Worm (Caenorhabditis elegans): ENCODE data around the gene rbm-34.

DNA sequence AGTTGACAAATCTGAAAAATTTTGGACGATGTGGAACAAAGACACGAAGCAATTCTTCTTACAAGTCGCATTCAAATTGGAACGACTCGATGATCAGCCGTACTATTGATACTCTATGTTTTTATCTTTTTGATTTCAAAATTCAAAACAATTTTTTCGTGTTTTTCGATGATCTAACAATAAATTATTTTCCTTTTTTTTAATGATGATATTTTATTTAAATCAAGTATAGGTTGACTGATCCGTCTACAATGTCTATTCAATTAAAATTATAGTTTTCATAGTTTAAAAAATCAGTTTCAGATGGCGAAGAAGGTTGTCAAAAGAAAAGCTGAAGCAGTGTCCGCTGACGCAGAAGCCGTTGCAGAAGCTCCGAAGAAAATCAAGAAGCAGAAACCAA, at the start of gene rbm-34:
- TF ChIP-seq ztf-4 (tag; optimal IDR thresholded peaks at IDR 0.05) (no peak), gmeb-1 (tag; optimal IDR thresholded peaks at IDR 0.05) (no peak), nhr-237 (tag; optimal IDR thresholded peaks at IDR 0.05) (no peak), blmp-1 (tag; optimal IDR thresholded peaks at IDR 0.05; ENCODE audit: insufficient read depth) (no peak), nhr-11 (tag; optimal IDR thresholded peaks at IDR 0.05) (no peak), lin-11 (tag; optimal IDR thresholded peaks at IDR 0.05) (no peak), nhr-25 (tag; optimal IDR thresholded peaks at IDR 0.05) (no peak)

All from whole organism, L2 larva.